Fruit fly (Drosophila melanogaster) whole organism, embryonic: ENCODE measurements around the gene Mical.

ENCODE experiments used
- Atf6 ChIP-seq: fragments of 200-800 bp; sonication (Bioruptor generic); IDR thresholded peaks from 2 replicates; pipeline ENCODE4 v1.3.6; 2022; ENCODE audit warnings: missing biosample characterization, missing genetic modification characterization
- B-H1 ChIP-seq: fragments of 200-800 bp; sonication (Bioruptor generic); IDR thresholded peaks from 3 replicates; pipeline ENCODE4 v1.3.6; 2022; ENCODE audit warnings: missing biosample characterization, missing genetic modification characterization
- CG10274 ChIP-seq: fragments of 200-800 bp; sonication (Bioruptor generic); optimal IDR thresholded peaks from 3 replicates; lab custom pipeline; 2017; ENCODE audit warnings: missing biosample characterization, mild to moderate bottlenecking, missing genetic modification characterization
- CG10431 ChIP-seq: fragments of 200-800 bp; sonication (Bioruptor generic); optimal IDR thresholded peaks from 3 replicates; lab custom pipeline; 2018; ENCODE audit warnings: missing biosample characterization, mild to moderate bottlenecking, missing genetic modification characterization
- CG12071 ChIP-seq: fragments of 200-800 bp; sonication (Bioruptor generic); optimal IDR thresholded peaks from 3 replicates; lab custom pipeline; 2018; ENCODE audit warnings: missing biosample characterization, mild to moderate bottlenecking, missing genetic modification characterization
- CG12391 ChIP-seq: fragments of 200-800 bp; sonication (Bioruptor generic); optimal IDR thresholded peaks from 3 replicates; lab custom pipeline; 2018; ENCODE audit warnings: missing biosample characterization, mild to moderate bottlenecking, missing genetic modification characterization, moderate library complexity
- CG14860 ChIP-seq: fragments of 200-800 bp; sonication (Bioruptor generic); IDR thresholded peaks from 3 replicates; pipeline ENCODE4 v1.3.6; 2022; ENCODE audit warnings: missing biosample characterization, missing genetic modification characterization; ENCODE audit not compliant: partially characterized antibody
- CG15696 ChIP-seq: fragments of 200-800 bp; sonication (Bioruptor generic); optimal IDR thresholded peaks from 2 replicates; lab custom pipeline; 2019; ENCODE audit warnings: missing biosample characterization, mild to moderate bottlenecking, missing genetic modification characterization, moderate library complexity
- CG1603 ChIP-seq: fragments of 200-800 bp; sonication (Bioruptor generic); optimal IDR thresholded peaks from 2 replicates; lab custom pipeline; 2019; ENCODE audit warnings: missing biosample characterization, mild to moderate bottlenecking, missing genetic modification characterization, moderate library complexity
- CG17359 ChIP-seq: fragments of 200-800 bp; sonication (Bioruptor generic); optimal IDR thresholded peaks from 3 replicates; lab custom pipeline; 2018; ENCODE audit warnings: missing biosample characterization, mild to moderate bottlenecking, missing genetic modification characterization, moderate library complexity
- CG17361 ChIP-seq: fragments of 200-800 bp; sonication (Bioruptor generic); IDR thresholded peaks from 3 replicates; pipeline ENCODE4 v1.3.6; 2022; ENCODE audit warnings: missing biosample characterization, missing genetic modification characterization
- CG2889 ChIP-seq: fragments of 200-800 bp; sonication (Bioruptor generic); IDR thresholded peaks from 3 replicates; pipeline ENCODE4 v1.3.6; 2022; ENCODE audit warnings: missing biosample characterization, missing genetic modification characterization
- CG33213 ChIP-seq: fragments of 200-800 bp; sonication (Bioruptor generic); optimal IDR thresholded peaks from 3 replicates; lab custom pipeline; 2016; ENCODE audit warnings: missing biosample characterization, missing genetic modification characterization
- CG3995 ChIP-seq: fragments of 200-800 bp; sonication (Bioruptor generic); optimal IDR thresholded peaks from 3 replicates; lab custom pipeline; 2016; ENCODE audit warnings: missing biosample characterization, missing genetic modification characterization
- CG4404 ChIP-seq: fragments of 200-800 bp; sonication (Bioruptor generic); IDR thresholded peaks from 2 replicates; pipeline ENCODE4 v1.3.6; 2022; ENCODE audit warnings: missing biosample characterization, missing genetic modification characterization
- CG6654 ChIP-seq: fragments of 200-800 bp; sonication (Bioruptor generic); optimal IDR thresholded peaks from 2 replicates; lab custom pipeline; 2017; ENCODE audit warnings: missing biosample characterization, mild to moderate bottlenecking, missing genetic modification characterization
- CG7271 ChIP-seq: fragments of 200-800 bp; sonication (Bioruptor generic); optimal IDR thresholded peaks from 2 replicates; lab custom pipeline; 2018; ENCODE audit warnings: missing biosample characterization, mild to moderate bottlenecking, missing genetic modification characterization, moderate library complexity
- CG7928 ChIP-seq: fragments of 200-800 bp; sonication (Bioruptor generic); optimal IDR thresholded peaks from 2 replicates; lab custom pipeline; 2017; ENCODE audit warnings: missing biosample characterization, mild to moderate bottlenecking, missing genetic modification characterization
- CG8281 ChIP-seq: fragments of 200-800 bp; sonication (Bioruptor generic); optimal IDR thresholded peaks from 2 replicates; lab custom pipeline; 2018; ENCODE audit warnings: missing biosample characterization, mild to moderate bottlenecking, missing genetic modification characterization, moderate library complexity
- CG8944 ChIP-seq: fragments of 200-800 bp; sonication (Bioruptor generic); optimal IDR thresholded peaks from 3 replicates; lab custom pipeline; 2016; ENCODE audit warnings: missing biosample characterization, missing genetic modification characterization
- CG9609 ChIP-seq: fragments of 200-800 bp; sonication (Bioruptor generic); optimal IDR thresholded peaks from 3 replicates; lab custom pipeline; 2016; ENCODE audit warnings: missing biosample characterization, missing genetic modification characterization
- CHES-1-like ChIP-seq: fragments of 200-800 bp; sonication (Bioruptor generic); optimal IDR thresholded peaks from 2 replicates; lab custom pipeline; 2016; ENCODE audit warnings: missing biosample characterization, missing genetic modification characterization
- Dad ChIP-seq: fragments of 200-800 bp; sonication (Bioruptor generic); optimal IDR thresholded peaks from 3 replicates; lab custom pipeline; 2016; ENCODE audit warnings: missing biosample characterization, missing genetic modification characterization
- Drgx ChIP-seq: fragments of 200-800 bp; sonication (Bioruptor generic); IDR thresholded peaks from 2 replicates; pipeline ENCODE4 v1.3.6; 2022; ENCODE audit warnings: missing biosample characterization, missing genetic modification characterization
- GATAe ChIP-seq: fragments of 200-800 bp; sonication (Bioruptor generic); conservative IDR thresholded peaks from 2 replicates; pipeline ENCODE4 v1.3.6; 2022; ENCODE audit warnings: missing biosample characterization, missing genetic modification characterization
- HLH54F ChIP-seq: fragments of 200-800 bp; sonication (Bioruptor generic); optimal IDR thresholded peaks from 3 replicates; lab custom pipeline; 2016; ENCODE audit warnings: missing biosample characterization, missing genetic modification characterization
- Hmx ChIP-seq: fragments of 200-800 bp; sonication (Bioruptor generic); optimal IDR thresholded peaks from 2 replicates; lab custom pipeline; 2016; ENCODE audit warnings: missing biosample characterization, missing genetic modification characterization
- Hr51 ChIP-seq, 2 experiments: fragments of 200-800 bp; sonication (Bioruptor generic); optimal IDR thresholded peaks; 2 replicates in 1 of 2; 3 replicates in 1 of 2; lab custom pipeline; 2016 to 2018; ENCODE audit warnings: missing biosample characterization in 2 of 2, missing genetic modification characterization in 2 of 2, mild to moderate bottlenecking in 1 of 2, moderate library complexity in 1 of 2
- Oaz ChIP-seq: fragments of 200-800 bp; sonication (Bioruptor generic); IDR thresholded peaks from 2 replicates; pipeline ENCODE4 v1.3.6; 2022; ENCODE audit warnings: missing biosample characterization, missing genetic modification characterization
- Xrp1 ChIP-seq: fragments of 200-800 bp; sonication (Bioruptor generic); IDR thresholded peaks from 2 replicates; pipeline ENCODE4 v1.3.6; 2022; ENCODE audit warnings: missing biosample characterization, missing genetic modification characterization
- al ChIP-seq: fragments of 200-800 bp; sonication (Bioruptor generic); IDR thresholded peaks from 2 replicates; pipeline ENCODE4 v1.3.6; 2022; ENCODE audit warnings: missing biosample characterization, missing genetic modification characterization
- ara ChIP-seq: fragments of 200-800 bp; sonication (Bioruptor generic); IDR thresholded peaks from 2 replicates; pipeline ENCODE4 v1.3.6; 2022; ENCODE audit warnings: missing biosample characterization, missing genetic modification characterization
- bcd ChIP-seq: fragments of 200-800 bp; sonication (Bioruptor generic); optimal IDR thresholded peaks from 2 replicates; lab custom pipeline; 2017; ENCODE audit warnings: missing biosample characterization, mild to moderate bottlenecking, missing genetic modification characterization
- cato ChIP-seq: fragments of 200-800 bp; sonication (Bioruptor generic); optimal IDR thresholded peaks from 2 replicates; lab custom pipeline; 2016; ENCODE audit warnings: missing biosample characterization, missing genetic modification characterization, borderline replicate concordance
- cg ChIP-seq: fragments of 200-800 bp; sonication (Bioruptor generic); optimal IDR thresholded peaks from 3 replicates; lab custom pipeline; 2019; ENCODE audit warnings: missing biosample characterization, mild to moderate bottlenecking, missing genetic modification characterization, moderate library complexity
- danr ChIP-seq: fragments of 200-800 bp; sonication (Bioruptor generic); IDR thresholded peaks from 2 replicates; pipeline ENCODE4 v1.3.6; 2022; ENCODE audit warnings: missing biosample characterization, missing genetic modification characterization
- en ChIP-seq: fragments of 200-800 bp; sonication (Bioruptor generic); optimal IDR thresholded peaks from 2 replicates; lab custom pipeline; 2016; ENCODE audit warnings: missing biosample characterization, missing genetic modification characterization
- eyg ChIP-seq: fragments of 200-800 bp; sonication (Bioruptor generic); optimal IDR thresholded peaks from 3 replicates; lab custom pipeline; 2016; ENCODE audit warnings: missing biosample characterization, missing genetic modification characterization
- h ChIP-seq: fragments of >200 bp; optimal IDR thresholded peaks from 2 replicates; lab custom pipeline; 2017
- jigr1 ChIP-seq: fragments of 200-800 bp; sonication (Bioruptor generic); IDR thresholded peaks from 3 replicates; pipeline ENCODE4 v1.3.6; 2022; ENCODE audit warnings: missing biosample characterization, missing genetic modification characterization
- mirr ChIP-seq: fragments of 200-800 bp; sonication (Bioruptor generic); optimal IDR thresholded peaks from 3 replicates; lab custom pipeline; 2018; ENCODE audit warnings: missing biosample characterization, mild to moderate bottlenecking, missing genetic modification characterization
- onecut ChIP-seq: fragments of 200-800 bp; sonication (Bioruptor generic); IDR thresholded peaks from 2 replicates; pipeline ENCODE4 v1.3.6; 2022; ENCODE audit warnings: missing biosample characterization, missing genetic modification characterization
- otp ChIP-seq: fragments of 200-800 bp; sonication (Bioruptor generic); IDR thresholded peaks from 3 replicates; pipeline ENCODE4, ENCODE4 v1.3.6; 2022; ENCODE audit warnings: missing biosample characterization, missing genetic modification characterization
- peb ChIP-seq: fragments of 200-800 bp; sonication (Bioruptor generic); IDR thresholded peaks from 2 replicates; pipeline ENCODE4 v1.3.6; 2022; ENCODE audit warnings: missing biosample characterization, missing genetic modification characterization
- rib ChIP-seq: fragments of 200-800 bp; sonication (Bioruptor generic); IDR thresholded peaks from 2 replicates; pipeline ENCODE4 v1.3.6; 2022; ENCODE audit warnings: missing biosample characterization, missing genetic modification characterization
- schlank ChIP-seq: fragments of 200-800 bp; sonication (Bioruptor generic); optimal IDR thresholded peaks from 2 replicates; lab custom pipeline; 2018; ENCODE audit warnings: missing biosample characterization, mild to moderate bottlenecking, missing genetic modification characterization
- sd ChIP-seq: fragments of 200-800 bp; sonication (Bioruptor generic); optimal IDR thresholded peaks from 3 replicates; lab custom pipeline; 2018; ENCODE audit warnings: missing biosample characterization, mild to moderate bottlenecking, missing genetic modification characterization, moderate library complexity
- sisA ChIP-seq: fragments of 200-800 bp; sonication (Bioruptor generic); IDR thresholded peaks from 2 replicates; pipeline ENCODE4 v1.3.6; 2022; ENCODE audit warnings: missing biosample characterization, missing genetic modification characterization
- stwl ChIP-seq: fragments of 200-800 bp; sonication (Bioruptor generic); optimal IDR thresholded peaks from 3 replicates; lab custom pipeline; 2018; ENCODE audit warnings: missing biosample characterization, mild to moderate bottlenecking, missing genetic modification characterization, moderate library complexity
- tgo ChIP-seq: fragments of 200-800 bp; sonication (Bioruptor generic); IDR thresholded peaks from 3 replicates; pipeline ENCODE4 v1.3.6; 2022; ENCODE audit warnings: missing biosample characterization, missing genetic modification characterization
- tup ChIP-seq: fragments of 200-800 bp; sonication (Bioruptor generic); optimal IDR thresholded peaks from 2 replicates; lab custom pipeline; 2016; ENCODE audit warnings: missing biosample characterization, mild to moderate bottlenecking, missing genetic modification characterization, moderate library complexity
- vvl ChIP-seq: fragments of 200-800 bp; sonication (Bioruptor generic); IDR thresholded peaks from 2 replicates; pipeline ENCODE4 v1.3.6; 2022; ENCODE audit warnings: missing biosample characterization, missing genetic modification characterization

Mical gene

DNA sequence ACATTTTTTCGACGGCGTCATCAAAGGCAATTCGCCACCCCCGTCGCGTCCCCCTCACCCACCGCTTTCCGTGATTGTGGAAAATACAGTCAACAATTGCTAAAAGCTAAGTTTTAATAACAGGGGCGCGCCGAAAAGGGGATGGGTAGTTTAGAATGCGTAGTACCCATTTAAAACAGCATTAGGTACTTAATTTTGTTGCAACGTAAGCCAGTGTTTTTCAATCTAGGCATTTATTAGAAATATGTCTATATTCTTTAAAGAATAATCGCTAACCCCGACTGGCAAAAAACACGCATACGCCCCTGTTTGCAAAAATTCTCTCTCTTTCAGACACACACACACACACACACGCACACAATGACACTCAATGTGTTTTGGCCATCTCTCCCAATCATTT, 42.2 kb upstream of the Mical start (continued):
- TF ChIP-seq cato (GFP tag; lab: Kevin White, UChicago) (no peak), vvl (peak; percentile 62), CG7928 (GFP tag; lab: Kevin White, UChicago) (peak; percentile 28), cg (GFP tag; lab: Kevin White, UChicago) (no peak), sisA (peak; percentile 33; the same call in 1 of the 2 replicates), CG3995 (GFP tag; lab: Kevin White, UChicago) (peak; percentile 16), HLH54F (GFP tag; lab: Kevin White, UChicago) (peak; percentile 74), CG14860 (no peak), CG6654 (GFP tag; lab: Kevin White, UChicago) (peak; percentile 16), CG12391 (tag; lab: Kevin White, UChicago) (peak; percentile 25), CG1603 (tag; lab: Kevin White, UChicago) (no peak), eyg (GFP tag; lab: Kevin White, UChicago) (peak; percentile 9), sd (tag; lab: Kevin White, UChicago) (peak; percentile 7), CG2889 (no peak), schlank (tag; lab: Kevin White, UChicago) (peak; percentile 68), Hr51 (GFP tag; optimal IDR thresholded peaks at IDR 0.05; lab: Kevin White, UChicago) (peak; percentile 34 to 37), jigr1 (GFP tag; lab: Robert Waterston, UW) (no peak; the same call in 2 of the 3 replicates), CG15696 (no peak), GATAe (GFP tag; lab: Robert Waterston, UW) (no peak), CG12071 (GFP tag; lab: Kevin White, UChicago) (peak; percentile 25), B-H1 (GFP tag; lab: Robert Waterston, UW) (no peak), CG33213 (no peak), tgo (GFP tag; lab: Robert Waterston, UW) (peak; percentile 41; the same call in 1 of the 3 replicates), h (no peak), CG7271 (tag; lab: Kevin White, UChicago) (no peak), otp (GFP tag; lab: Robert Waterston, UW) (no peak), CG17359 (tag; lab: Kevin White, UChicago) (peak; percentile 32), CG10274 (peak; percentile 22), CG9609 (GFP tag; lab: Kevin White, UChicago) (no peak), Drgx (GFP tag; lab: Robert Waterston, UW) (no peak), danr (GFP tag; lab: Robert Waterston, UW) (peak; percentile 33; the same call in 1 of the 2 replicates), CG8281 (tag; lab: Kevin White, UChicago) (no peak), bcd (GFP tag; lab: Kevin White, UChicago) (peak; percentile 60), rib (GFP tag; lab: Robert Waterston, UW) (peak; percentile 59), CHES-1-like (GFP tag; lab: Kevin White, UChicago) (no peak), Oaz (GFP tag; lab: Robert Waterston, UW) (no peak), CG8944 (GFP tag; lab: Kevin White, UChicago) (no peak), Hmx (GFP tag; lab: Kevin White, UChicago) (no peak), stwl (tag; lab: Kevin White, UChicago) (no peak), peb (GFP tag; lab: Robert Waterston, UW) (no peak), Dad (no peak), en (no peak), CG17361 (GFP tag; lab: Robert Waterston, UW) (0 out of 3 replicates have a peak, but pooled peaks have one; percentile 11), onecut (GFP tag; lab: Robert Waterston, UW) (no peak), CG4404 (GFP tag; lab: Robert Waterston, UW) (peak; percentile 62), Xrp1 (GFP tag; lab: Robert Waterston, UW) (peak; percentile 19; the same call in 1 of the 2 replicates), CG10431 (no peak), al (peak; percentile 80), ara (GFP tag; lab: Robert Waterston, UW) (no peak), mirr (no peak), tup (GFP tag; lab: Kevin White, UChicago) (no peak), Atf6 (peak; percentile 70)
